Worm (Caenorhabditis elegans) whole organism, late embryonic: Measurements from ENCODE around the gene H12D21.10.

Source experiments
- fkh-10 ChIP-seq: fragments of 150-350 bp; optimal IDR thresholded peaks from 2 replicates; lab custom pipeline; 2014; ENCODE audit warnings: missing biosample characterization, missing genetic modification reagents, missing genetic modification characterization
- unc-42 ChIP-seq: sonication (generic microtip); optimal IDR thresholded peaks from 2 replicates; lab custom pipeline; 2016; ENCODE audit warnings: missing genotype, missing genetic modification characterization, missing compliant biosample characterization

ce11 chrV:14945124-14945523, 45.5 kb downstream of the H12D21.10 start:
- TF ChIP-seq unc-42 (no peak), fkh-10 (GFP tag; lab: Kevin White, UChicago) (no peak)
